Fruit fly (Drosophila melanogaster) S2 (cell line): ENCODE results near the gene Cyp4ac2.

Experiments used
- CG8478 ChIP-seq: fragments of >200 bp; optimal IDR thresholded peaks from 2 replicates; lab custom pipeline; 2018
- CTCF ChIP-seq, 2 experiments: fragments of >200 bp; optimal IDR thresholded peaks; 2 replicates each; lab custom pipeline; 2018

- TF ChIP-seq CTCF (optimal IDR thresholded peaks at IDR 0.05; lab: Kevin White, UChicago): no peak
- TF ChIP-seq CG8478 (lab: Kevin White, UChicago): no peak
These were observed 15.0 kb upstream of the Cyp4ac2 start for dm6 chr2L:5251150-5251549.
